Fruit fly (Drosophila melanogaster) whole organism, wandering third instar larva: ENCODE results near the gene NC2beta.

Experiments
- Dfd ChIP-seq: fragments of >200 bp; optimal IDR thresholded peaks from 2 replicates; lab custom pipeline; 2017; ENCODE audit warnings: missing biosample characterization, missing genetic modification characterization
- Vsx2 ChIP-seq: fragments of 200-300, 225-300 bp; sonication (Bioruptor generic); optimal IDR thresholded peaks from 2 replicates; lab custom pipeline; 2018; ENCODE audit warnings: missing biosample characterization, missing genetic modification characterization; ENCODE audit not compliant: partially characterized antibody
- fru ChIP-seq: fragments of 200-800 bp; sonication (Bioruptor generic); optimal IDR thresholded peaks from 3 replicates; lab custom pipeline; 2016; ENCODE audit warnings: missing biosample characterization, mild to moderate bottlenecking, missing genetic modification characterization
- h ChIP-seq: fragments of 200-800 bp; sonication (Bioruptor generic); optimal IDR thresholded peaks from 3 replicates; lab custom pipeline; 2016; ENCODE audit warnings: missing biosample characterization, mild to moderate bottlenecking, missing genetic modification characterization
- usp ChIP-seq: fragments of >200 bp; optimal IDR thresholded peaks from 2 replicates; lab custom pipeline; 2017; ENCODE audit warnings: missing biosample characterization, missing genetic modification characterization

DNA sequence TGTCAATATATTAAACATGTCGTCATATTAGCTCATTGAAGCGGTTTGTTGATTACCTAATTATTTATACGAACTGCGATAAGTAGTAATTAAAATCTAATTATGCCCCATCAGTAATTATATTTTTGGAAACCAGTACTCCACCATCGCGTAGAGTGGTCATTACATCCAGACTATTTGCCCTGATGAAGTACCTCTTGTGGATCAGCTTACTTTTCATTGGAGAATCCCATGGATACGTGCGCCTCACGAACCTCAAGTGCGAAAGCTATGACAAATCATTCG is 50.4 kb downstream of the NC2beta start, which contains the start of gene CG33679:
- TF ChIP-seq usp (GFP tag; lab: Kevin White, UChicago), result no peak
- TF ChIP-seq fru (GFP tag; lab: Kevin White, UChicago), result no peak
- no peak for TF ChIP-seq Vsx2 (GFP tag; lab: Kevin White, UChicago)
- TF ChIP-seq h, result no peak
- no peak for TF ChIP-seq Dfd
